Worm (Caenorhabditis elegans) whole organism, mixed stage, embryonic: ENCODE results near the gene cdk-5.

Experiments
- M03D4.4 ChIP-seq: sonication (generic microtip); optimal IDR thresholded peaks from 2 replicates; lab custom pipeline; 2017; ENCODE audit warnings: mild to moderate bottlenecking, missing genetic modification characterization, missing compliant biosample characterization
- ces-1 ChIP-seq: fragments of 150-350 bp; optimal IDR thresholded peaks from 2 replicates; lab custom pipeline; 2014; ENCODE audit warnings: missing biosample characterization, missing genetic modification reagents, missing genetic modification characterization
- elt-3 ChIP-seq: fragments of 150-350 bp; optimal IDR thresholded peaks from 2 replicates; lab custom pipeline; 2014; ENCODE audit warnings: missing biosample characterization, missing genetic modification characterization
- hlh-1 ChIP-seq: fragments of 150-350 bp; optimal IDR thresholded peaks from 2 replicates; lab custom pipeline; 2014; ENCODE audit warnings: missing biosample characterization, missing genetic modification reagents, missing genetic modification characterization
- lin-13 ChIP-seq: fragments of 150-350 bp; optimal IDR thresholded peaks from 2 replicates; lab custom pipeline; 2014; ENCODE audit warnings: missing biosample characterization, missing genetic modification characterization
- lsy-2 ChIP-seq: fragments of 150-350 bp; optimal IDR thresholded peaks from 2 replicates; lab custom pipeline; 2014; ENCODE audit warnings: missing biosample characterization, missing genetic modification characterization
- mab-5 ChIP-seq: fragments of 150-350 bp; optimal IDR thresholded peaks from 2 replicates; lab custom pipeline; 2014; ENCODE audit warnings: missing biosample characterization, missing genetic modification characterization
- mep-1 ChIP-seq: fragments of 150-350 bp; optimal IDR thresholded peaks from 2 replicates; lab custom pipeline; 2017; ENCODE audit warnings: missing biosample characterization, missing genetic modification reagents, missing genetic modification characterization, inconsistent platforms
- mls-2 ChIP-seq: sonication (generic microtip); optimal IDR thresholded peaks from 2 replicates; lab custom pipeline; 2016; ENCODE audit warnings: mild to moderate bottlenecking, missing genetic modification characterization, moderate library complexity, missing compliant biosample characterization
- nhr-12 ChIP-seq: fragments of 150-350 bp; optimal IDR thresholded peaks from 2 replicates; lab custom pipeline; 2014; ENCODE audit warnings: missing biosample characterization, missing genetic modification characterization
- nhr-237 ChIP-seq: fragments of 150-350 bp; optimal IDR thresholded peaks from 2 replicates; lab custom pipeline; 2014; ENCODE audit warnings: missing biosample characterization, missing genetic modification characterization
- sptf-1 ChIP-seq: sonication (generic microtip); optimal IDR thresholded peaks from 2 replicates; lab custom pipeline; 2017; ENCODE audit warnings: mild to moderate bottlenecking, missing genetic modification characterization, moderate library complexity, missing compliant biosample characterization
- tbx-8 ChIP-seq: fragments of 200-800 bp; sonication (Bioruptor generic); optimal IDR thresholded peaks from 2 replicates; lab custom pipeline; 2018; ENCODE audit warnings: mild to moderate bottlenecking, missing genetic modification characterization, moderate library complexity, missing compliant biosample characterization
- ztf-11 ChIP-seq: fragments of 150-350 bp; optimal IDR thresholded peaks from 2 replicates; lab custom pipeline; 2014; ENCODE audit warnings: missing biosample characterization, missing genetic modification characterization

The cdk-5 gene

DNA sequence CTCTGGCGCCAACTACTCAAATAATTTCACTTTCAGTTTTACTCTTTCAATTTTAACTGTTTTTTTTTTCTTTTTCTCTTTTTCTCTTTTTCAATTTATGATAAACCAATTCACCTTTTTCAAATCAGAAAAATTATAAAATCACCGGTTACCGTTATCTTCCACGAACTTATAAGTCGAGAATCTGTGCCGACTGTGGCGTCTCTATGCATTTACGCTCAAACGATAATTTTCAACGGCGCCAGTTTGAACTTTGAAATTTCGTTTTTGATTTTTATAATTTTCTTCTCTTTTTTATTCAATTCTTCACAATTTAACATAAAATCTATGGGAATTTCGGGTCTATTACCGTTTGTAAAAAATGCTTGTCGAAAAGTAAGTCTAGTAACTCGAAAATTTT is 42.7 kb downstream of the cdk-5 start, which contains the start of gene exo-1:
Gene exo-1 (plus strand): TSS at position 101 of the 400 bp plus-strand sequence.
- TF ChIP-seq mep-1 (tag; lab: Kevin White, UChicago) (peak; percentile 35), M03D4.4 (no peak), lin-13 (tag; lab: Kevin White, UChicago) (no peak), elt-3 (tag; lab: Kevin White, UChicago) (no peak), ztf-11 (no peak), lsy-2 (tag; lab: Kevin White, UChicago) (peak; percentile 42), sptf-1 (tag; lab: Kevin White, UChicago) (no peak), nhr-237 (peak; percentile 46), nhr-12 (tag; lab: Kevin White, UChicago) (no peak), ces-1 (GFP tag; lab: Kevin White, UChicago) (no peak)

DNA sequence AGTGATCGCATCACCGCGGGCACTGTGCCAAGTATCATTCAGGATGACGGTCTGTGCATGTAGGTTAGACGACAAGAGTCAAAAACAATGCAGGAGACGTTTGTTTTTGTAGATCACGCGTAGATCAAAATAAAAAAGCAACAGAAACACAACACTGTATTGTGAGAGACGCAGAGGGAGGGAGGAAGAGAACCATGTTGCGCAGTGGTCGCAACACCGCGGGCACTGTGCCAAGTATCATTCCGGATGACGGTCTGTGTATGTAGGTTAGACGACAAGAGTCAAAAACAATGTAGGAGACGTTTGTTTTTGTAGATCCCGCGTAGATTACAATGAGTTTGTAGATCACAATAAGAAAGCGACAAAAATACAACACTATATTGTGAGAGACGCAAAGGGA is 47.2 kb downstream of the cdk-5 start:
- TF ChIP-seq mab-5 (no peak), mls-2 (tag; lab: Kevin White, UChicago) (no peak), tbx-8 (GFP tag; lab: Kevin White, UChicago) (no peak), ztf-11 (no peak), hlh-1 (no peak), lsy-2 (tag; lab: Kevin White, UChicago) (no peak)
- TF ChIP-seq, all 35 proteins: peak for 0
